Worm (Caenorhabditis elegans) whole organism, early embryonic: ENCODE measurements around the gene dhs-11.
A peak's percentile ranks its signal among the peaks of the same experiment; 100 is the strongest.

Source experiments
- B0310.2 ChIP-seq: sonication (generic microtip); optimal IDR thresholded peaks from 2 replicates; lab custom pipeline; 2016; ENCODE audit warnings: mild to moderate bottlenecking, missing genetic modification characterization, missing compliant biosample characterization
- F13C5.2 ChIP-seq: sonication (generic microtip); optimal IDR thresholded peaks from 2 replicates; lab custom pipeline; 2017; ENCODE audit warnings: mild to moderate bottlenecking, missing genetic modification characterization, inconsistent platforms, missing compliant biosample characterization
- aly-1 ChIP-seq: sonication (generic microtip); optimal IDR thresholded peaks from 2 replicates; lab custom pipeline; 2016; ENCODE audit warnings: missing genetic modification characterization, missing compliant biosample characterization
- ama-1 ChIP-seq: fragments of 150-350 bp; optimal IDR thresholded peaks from 2 replicates; lab custom pipeline; 2014
- ceh-13 ChIP-seq: fragments of 200-800 bp; sonication (Bioruptor generic); optimal IDR thresholded peaks from 2 replicates; lab custom pipeline; 2018; ENCODE audit warnings: mild to moderate bottlenecking, missing genetic modification characterization, missing compliant biosample characterization
- ceh-36 ChIP-seq: sonication (generic microtip); optimal IDR thresholded peaks from 2 replicates; lab custom pipeline; 2016; ENCODE audit warnings: missing genetic modification characterization, inconsistent platforms, missing compliant biosample characterization
- ets-7 ChIP-seq: sonication (generic microtip); optimal IDR thresholded peaks from 2 replicates; lab custom pipeline; 2016; ENCODE audit warnings: missing genotype, missing genetic modification characterization, missing compliant biosample characterization
- flt-1 ChIP-seq: fragments of 200-800 bp; sonication (Bioruptor generic); IDR thresholded peaks from 2 replicates; pipeline ENCODE4 v1.3.6; 2022; ENCODE audit warnings: missing genetic modification characterization, missing compliant biosample characterization
- hmbx-1 ChIP-seq: sonication (generic microtip); optimal IDR thresholded peaks from 2 replicates; lab custom pipeline; 2016; ENCODE audit warnings: mild to moderate bottlenecking, missing genetic modification characterization, missing compliant biosample characterization
- hmg-4 ChIP-seq: fragments of 200-800 bp; sonication (Bioruptor generic); optimal IDR thresholded peaks from 2 replicates; lab custom pipeline; 2018; ENCODE audit warnings: mild to moderate bottlenecking, missing genetic modification characterization, missing compliant biosample characterization
- hnd-1 ChIP-seq: sonication (generic microtip); optimal IDR thresholded peaks from 2 replicates; lab custom pipeline; 2016; ENCODE audit warnings: missing genetic modification characterization, missing compliant biosample characterization
- pes-1 ChIP-seq: fragments of 200-800 bp; sonication (Bioruptor generic); IDR thresholded peaks from 2 replicates; pipeline ENCODE4 v1.3.6; 2022; ENCODE audit warnings: missing genetic modification reagents, missing genetic modification characterization, missing compliant biosample characterization
- scrt-1 ChIP-seq: fragments of 200-800 bp; sonication (Bioruptor generic); IDR thresholded peaks from 2 replicates; pipeline ENCODE4 v1.3.6; 2022; ENCODE audit warnings: missing genetic modification characterization, missing compliant biosample characterization
- sea-1 ChIP-seq: fragments of 200-800 bp; sonication (Bioruptor generic); conservative IDR thresholded peaks from 2 replicates; pipeline ENCODE4 v1.3.6; 2022; ENCODE audit warnings: missing genetic modification characterization, missing compliant biosample characterization
- tbx-11 ChIP-seq: fragments of 200-800 bp; sonication (Bioruptor generic); IDR thresholded peaks from 2 replicates; pipeline ENCODE4 v1.3.6; 2022; ENCODE audit warnings: missing genetic modification characterization, missing compliant biosample characterization
- tbx-37 ChIP-seq: fragments of 200-800 bp; sonication (Bioruptor generic); conservative IDR thresholded peaks from 2 replicates; pipeline ENCODE4 v1.3.6; 2022; ENCODE audit warnings: missing genetic modification reagents, missing genetic modification characterization, missing compliant biosample characterization
- tra-4 ChIP-seq: sonication (generic microtip); optimal IDR thresholded peaks from 2 replicates; lab custom pipeline; 2017; ENCODE audit warnings: missing genetic modification characterization, missing compliant biosample characterization

The dhs-11 gene

DNA sequence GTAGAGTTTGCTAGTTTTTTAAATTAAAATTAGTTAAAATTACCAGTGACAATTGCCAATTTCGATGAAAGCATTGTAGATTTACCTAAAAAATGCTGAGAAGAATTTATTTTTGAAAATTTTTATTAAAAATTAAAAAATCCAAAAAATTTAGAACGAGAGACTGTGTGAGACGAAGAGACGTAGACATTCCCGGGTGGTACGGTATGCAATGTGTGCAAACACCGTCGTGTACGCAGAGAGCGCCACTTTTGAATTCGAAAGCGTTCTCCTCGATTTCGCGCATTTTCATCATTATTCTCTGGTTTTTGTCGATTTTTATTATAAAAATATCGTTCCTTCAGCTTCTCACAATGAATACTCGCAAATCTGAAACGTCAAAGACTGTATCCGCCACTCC lies at the start of gene dhs-11, which contains the start of gene orc-1:
Gene dhs-11, minus strand, starts transcription at position 85 of the 400 bp plus-strand sequence.
Gene orc-1, plus strand, starts transcription at position 349 of the 400 bp plus-strand sequence.
- TF ChIP-seq sea-1 (GFP tag; lab: Robert Waterston, UW) (no peak), tbx-37 (GFP tag; lab: Robert Waterston, UW) (no peak), F13C5.2 (no peak), ama-1 (lab: Kevin White, UChicago) (no peak), hmg-4 (no peak), hmbx-1 (tag; lab: Kevin White, UChicago) (no peak), tra-4 (no peak), scrt-1 (GFP tag; lab: Robert Waterston, UW) (no peak), aly-1 (no peak), flt-1 (GFP tag; lab: Robert Waterston, UW) (no peak), pes-1 (GFP tag; lab: Robert Waterston, UW) (no peak), tbx-11 (GFP tag; lab: Robert Waterston, UW) (no peak), hnd-1 (tag; lab: Kevin White, UChicago) (no peak), B0310.2 (tag; lab: Kevin White, UChicago) (no peak), ets-7 (tag; lab: Kevin White, UChicago) (no peak)

DNA sequence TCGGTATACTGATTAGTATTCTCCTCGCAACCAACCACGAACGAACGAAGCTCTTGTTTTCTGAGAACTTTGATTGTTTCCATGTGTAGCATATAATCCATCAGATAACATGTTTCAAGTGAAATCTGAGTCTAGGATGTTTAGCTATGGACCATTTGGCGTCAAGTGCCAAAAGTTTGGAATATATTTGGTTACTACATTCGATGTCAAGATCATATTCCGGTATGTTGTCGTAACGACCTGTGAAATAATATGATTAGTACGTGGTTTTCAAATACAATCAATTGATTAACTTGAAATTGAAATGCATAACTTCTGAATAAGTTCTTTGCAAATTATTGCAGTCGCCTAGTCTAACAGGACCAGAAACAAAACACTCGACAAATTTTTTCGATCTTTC lies 48.4 kb upstream of the dhs-11 start, which contains the start of gene Y39A1A.17:
Gene Y39A1A.17, minus strand, starts transcription at position 101 of the 400 bp plus-strand sequence.
- no peak for TF ChIP-seq ceh-13
- TF ChIP-seq ceh-36 (tag; lab: Kevin White, UChicago) = no peak
- TF ChIP-seq tra-4 = no peak
- TF ChIP-seq ets-7 (tag; lab: Kevin White, UChicago) = no peak
- no peak for TF ChIP-seq B0310.2 (tag; lab: Kevin White, UChicago)
- no peak for TF ChIP-seq hmg-4
- no peak for TF ChIP-seq ama-1 (lab: Kevin White, UChicago)
- TF ChIP-seq scrt-1 (GFP tag; lab: Robert Waterston, UW) = no peak
- TF ChIP-seq F13C5.2 = no peak
- no peak for TF ChIP-seq tbx-11 (GFP tag; lab: Robert Waterston, UW)
- TF ChIP-seq hmbx-1 (tag; lab: Kevin White, UChicago) = no peak
- no peak for TF ChIP-seq hnd-1 (tag; lab: Kevin White, UChicago)

DNA sequence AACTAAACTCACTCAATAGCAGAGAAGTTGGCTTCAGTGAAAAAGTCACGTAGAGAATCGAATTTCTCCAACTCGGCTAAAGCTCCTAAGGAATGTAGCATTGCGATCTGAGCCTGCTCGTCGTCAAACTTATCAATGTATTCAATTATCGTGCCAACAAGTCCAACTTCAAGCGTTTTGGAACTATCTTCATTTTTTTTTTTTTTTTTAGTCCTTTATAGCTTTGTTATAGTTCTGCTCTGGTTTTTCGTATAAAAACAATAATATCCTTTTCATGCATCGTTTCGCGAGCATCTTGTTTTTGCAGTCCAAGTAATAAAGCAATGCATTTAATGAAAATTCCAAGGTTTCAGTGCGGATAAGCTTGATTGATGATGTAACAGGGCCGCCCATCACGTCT lies 46.4 kb upstream of the dhs-11 start, which contains the start of gene Y39A1A.31:
Gene Y39A1A.31, minus strand, starts transcription at position 101 of the 400 bp plus-strand sequence.
- no peak for TF ChIP-seq ceh-36 (tag; lab: Kevin White, UChicago)
- no peak for TF ChIP-seq ets-7 (tag; lab: Kevin White, UChicago)
- no peak for TF ChIP-seq ceh-13
- TF ChIP-seq flt-1 (GFP tag; lab: Robert Waterston, UW) = no peak
- no peak for TF ChIP-seq B0310.2 (tag; lab: Kevin White, UChicago)
- no peak for TF ChIP-seq pes-1 (GFP tag; lab: Robert Waterston, UW)

DNA sequence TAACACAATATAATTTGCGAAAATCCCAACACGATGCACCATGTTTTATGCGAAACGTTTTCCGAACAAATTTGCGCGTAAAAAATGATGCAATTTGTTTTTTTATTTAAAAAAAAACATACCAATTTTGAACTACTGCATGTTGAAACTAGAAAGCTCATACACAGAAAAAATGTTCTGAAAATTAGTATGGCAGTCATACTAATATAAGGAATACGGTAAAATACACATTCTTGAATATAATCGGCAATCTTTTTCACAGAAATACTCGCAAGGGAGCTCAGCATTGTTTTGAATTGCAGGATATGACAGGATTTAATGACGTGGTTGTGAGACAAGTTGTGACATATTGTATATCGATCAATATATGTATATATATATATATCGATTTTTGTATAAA lies 36.3 kb upstream of the dhs-11 start, which contains the start of gene Y39A1A.16:
Gene Y39A1A.16, plus strand, starts transcription at position 301 of the 400 bp plus-strand sequence.
- TF ChIP-seq ceh-13 (no peak), tbx-11 (GFP tag; lab: Robert Waterston, UW) (no peak), flt-1 (GFP tag; lab: Robert Waterston, UW) (no peak), ama-1 (lab: Kevin White, UChicago) (no peak), scrt-1 (GFP tag; lab: Robert Waterston, UW) (no peak), ceh-36 (tag; lab: Kevin White, UChicago) (no peak), sea-1 (GFP tag; lab: Robert Waterston, UW) (no peak), B0310.2 (tag; lab: Kevin White, UChicago) (no peak), tra-4 (no peak), pes-1 (GFP tag; lab: Robert Waterston, UW) (no peak), tbx-37 (GFP tag; lab: Robert Waterston, UW) (no peak), hnd-1 (tag; lab: Kevin White, UChicago) (no peak), hmbx-1 (tag; lab: Kevin White, UChicago) (no peak), aly-1 (no peak), ets-7 (tag; lab: Kevin White, UChicago) (no peak), hmg-4 (no peak)

DNA sequence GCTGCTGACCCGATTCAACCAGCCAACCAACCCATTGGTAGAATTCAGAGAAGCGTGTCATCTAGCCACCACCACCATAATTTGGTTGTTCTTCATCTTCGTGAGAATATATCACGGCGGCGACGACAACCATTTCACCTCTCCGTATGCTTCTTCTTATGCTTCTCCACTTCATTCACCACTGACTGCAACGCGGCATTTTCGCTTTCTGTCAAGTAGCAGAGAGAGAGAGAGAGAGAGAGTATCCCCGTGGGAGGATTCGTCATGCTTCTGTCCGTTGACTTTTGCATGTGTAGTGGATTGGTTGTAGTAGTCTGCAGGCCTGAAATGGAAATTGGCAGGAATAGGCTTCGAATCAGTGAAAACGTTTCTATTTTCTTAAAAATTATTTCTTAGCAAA lies 29.2 kb upstream of the dhs-11 start:
- no peak for TF ChIP-seq ceh-36 (tag; lab: Kevin White, UChicago)
- no peak for TF ChIP-seq B0310.2 (tag; lab: Kevin White, UChicago)
- TF ChIP-seq pes-1 (GFP tag; lab: Robert Waterston, UW) = no peak
- no peak for TF ChIP-seq hnd-1 (tag; lab: Kevin White, UChicago)
- TF ChIP-seq F13C5.2 = no peak
- no peak for TF ChIP-seq flt-1 (GFP tag; lab: Robert Waterston, UW)
- TF ChIP-seq aly-1 = no peak
- no peak for TF ChIP-seq ama-1 (lab: Kevin White, UChicago)
- no peak for TF ChIP-seq tbx-37 (GFP tag; lab: Robert Waterston, UW)
- no peak for TF ChIP-seq scrt-1 (GFP tag; lab: Robert Waterston, UW)
- no peak for TF ChIP-seq tbx-11 (GFP tag; lab: Robert Waterston, UW)
- TF ChIP-seq hmg-4 = no peak
- TF ChIP-seq tra-4 = no peak
- TF ChIP-seq sea-1 (GFP tag; lab: Robert Waterston, UW) = no peak
- TF ChIP-seq hmbx-1 (tag; lab: Kevin White, UChicago) = no peak
- TF ChIP-seq ceh-13 = no peak

DNA sequence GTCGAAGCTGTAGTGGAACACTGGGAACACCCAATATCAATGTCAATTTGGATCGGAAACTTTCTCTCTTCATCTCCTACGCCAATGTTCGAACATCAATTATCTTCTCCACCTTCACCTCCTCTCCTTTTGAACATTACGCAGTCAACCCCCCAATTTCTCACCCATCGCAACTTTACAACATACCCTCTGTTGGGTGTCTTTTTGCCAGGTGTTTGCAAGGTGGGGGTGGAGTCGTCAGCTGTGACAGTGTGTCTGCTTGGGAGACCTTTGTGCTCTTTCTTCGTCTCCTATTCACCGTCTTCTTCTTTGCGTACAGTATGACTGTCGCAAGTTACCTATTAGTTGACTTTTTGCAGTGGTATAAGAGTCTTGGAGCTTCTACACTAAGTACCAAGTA lies 24.0 kb upstream of the dhs-11 start:
- TF ChIP-seq ets-7 (tag; lab: Kevin White, UChicago) = no peak
- peak; percentile 58 for TF ChIP-seq sea-1 (GFP tag; lab: Robert Waterston, UW)
- TF ChIP-seq tra-4 = no peak
- TF ChIP-seq hmg-4 = peak; percentile 53
- TF ChIP-seq B0310.2 (tag; lab: Kevin White, UChicago) = no peak

DNA sequence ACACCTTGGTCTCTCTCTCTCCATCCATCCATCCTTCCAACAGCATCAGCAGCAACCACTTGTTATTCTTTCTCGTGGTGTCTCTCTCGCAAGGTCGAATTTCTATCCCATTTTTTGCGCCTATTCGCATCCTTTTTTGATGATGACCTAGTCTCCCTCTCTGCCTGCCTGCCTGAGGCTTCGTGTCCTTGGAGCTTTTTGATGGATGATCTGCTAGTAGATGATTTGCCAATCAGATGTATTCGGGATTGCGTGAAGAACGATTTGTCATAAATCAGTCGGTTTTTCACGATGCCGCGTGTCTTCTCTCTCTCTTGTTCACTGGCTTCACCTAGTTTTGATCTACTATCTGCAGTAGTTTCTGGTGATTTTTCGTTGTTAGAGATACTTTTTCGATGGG lies 18.6 kb upstream of the dhs-11 start:
- TF ChIP-seq tbx-11 (GFP tag; lab: Robert Waterston, UW) (no peak), ets-7 (tag; lab: Kevin White, UChicago) (no peak), ceh-36 (tag; lab: Kevin White, UChicago) (no peak), pes-1 (GFP tag; lab: Robert Waterston, UW) (no peak), sea-1 (GFP tag; lab: Robert Waterston, UW) (no peak), scrt-1 (GFP tag; lab: Robert Waterston, UW) (no peak), tbx-37 (GFP tag; lab: Robert Waterston, UW) (no peak), B0310.2 (tag; lab: Kevin White, UChicago) (no peak), hnd-1 (tag; lab: Kevin White, UChicago) (no peak), ama-1 (lab: Kevin White, UChicago) (no peak), tra-4 (no peak), hmg-4 (no peak), hmbx-1 (tag; lab: Kevin White, UChicago) (no peak), F13C5.2 (no peak), flt-1 (GFP tag; lab: Robert Waterston, UW) (no peak)
